Fruit fly (Drosophila melanogaster) whole organism, embryonic: Measurements from ENCODE around the gene SCCRO.

Experiments
- CG12104 ChIP-seq: fragments of 200-800 bp; sonication (Bioruptor generic); optimal IDR thresholded peaks from 3 replicates; lab custom pipeline; 2016; ENCODE audit warnings: missing biosample characterization, missing genetic modification characterization
- CG12299 ChIP-seq: fragments of 200-800 bp; sonication (Bioruptor generic); optimal IDR thresholded peaks from 2 replicates; lab custom pipeline; 2018; ENCODE audit warnings: missing biosample characterization, mild to moderate bottlenecking, missing genetic modification characterization
- CG15479 ChIP-seq: fragments of 200-800 bp; sonication (Bioruptor generic); optimal IDR thresholded peaks from 3 replicates; lab custom pipeline; 2019; ENCODE audit warnings: missing biosample characterization, mild to moderate bottlenecking, missing genetic modification characterization, moderate library complexity
- CG31224 ChIP-seq: fragments of 200-800 bp; sonication (Bioruptor generic); IDR thresholded peaks from 2 replicates; pipeline ENCODE4 v1.3.6; 2022; ENCODE audit warnings: missing biosample characterization, missing genetic modification characterization
- CG32767 ChIP-seq: fragments of 200-800 bp; sonication (Bioruptor generic); IDR thresholded peaks from 2 replicates; pipeline ENCODE4 v1.3.6; 2022; ENCODE audit warnings: missing biosample characterization, missing genetic modification characterization
- CG34376 ChIP-seq: fragments of 200-800 bp; sonication (Bioruptor generic); optimal IDR thresholded peaks from 2 replicates; lab custom pipeline; 2018; ENCODE audit warnings: missing biosample characterization, mild to moderate bottlenecking, missing genetic modification characterization
- CG4730 ChIP-seq: fragments of 200-800 bp; sonication (Bioruptor generic); IDR thresholded peaks from 2 replicates; pipeline ENCODE4 v1.3.6; 2022; ENCODE audit warnings: missing biosample characterization, missing genetic modification characterization
- CG4820 ChIP-seq: fragments of 200-800 bp; sonication (Bioruptor generic); optimal IDR thresholded peaks from 3 replicates; lab custom pipeline; 2016; ENCODE audit warnings: missing biosample characterization, missing genetic modification characterization
- CG6175 ChIP-seq: fragments of 200-800 bp; sonication (Bioruptor generic); IDR thresholded peaks from 3 replicates; pipeline ENCODE4 v1.3.6; 2022; ENCODE audit warnings: missing biosample characterization, missing genetic modification characterization
- CG7928 ChIP-seq: fragments of 200-800 bp; sonication (Bioruptor generic); optimal IDR thresholded peaks from 2 replicates; lab custom pipeline; 2017; ENCODE audit warnings: missing biosample characterization, mild to moderate bottlenecking, missing genetic modification characterization
- CG7987 ChIP-seq: fragments of 200-800 bp; sonication (Bioruptor generic); optimal IDR thresholded peaks from 2 replicates; lab custom pipeline; 2018; ENCODE audit warnings: missing biosample characterization, mild to moderate bottlenecking, missing genetic modification characterization, moderate library complexity
- CG8388 ChIP-seq: fragments of 200-800 bp; sonication (Bioruptor generic); optimal IDR thresholded peaks from 2 replicates; lab custom pipeline; 2019; ENCODE audit warnings: missing biosample characterization, mild to moderate bottlenecking, missing genetic modification characterization, moderate library complexity
- CG9817 ChIP-seq: fragments of 200-800 bp; sonication (Bioruptor generic); optimal IDR thresholded peaks from 2 replicates; lab custom pipeline; 2018; ENCODE audit warnings: missing biosample characterization, mild to moderate bottlenecking, missing genetic modification characterization, moderate library complexity
- E2f2 ChIP-seq: fragments of 200-800 bp; sonication (Bioruptor generic); IDR thresholded peaks from 2 replicates; pipeline ENCODE4 v1.3.6; 2022; ENCODE audit warnings: missing biosample characterization, missing genetic modification characterization
- ERR ChIP-seq: fragments of 200-800 bp; sonication (Bioruptor generic); optimal IDR thresholded peaks from 2 replicates; lab custom pipeline; 2016; ENCODE audit warnings: missing biosample characterization, missing genetic modification characterization
- Fer1 ChIP-seq: fragments of 200-800 bp; sonication (Bioruptor generic); optimal IDR thresholded peaks from 2 replicates; lab custom pipeline; 2017; ENCODE audit warnings: missing biosample characterization, mild to moderate bottlenecking, missing genetic modification characterization
- HLH4C ChIP-seq: fragments of 200-800 bp; sonication (Bioruptor generic); IDR thresholded peaks from 3 replicates; pipeline ENCODE4 v1.3.6; 2022; ENCODE audit warnings: missing biosample characterization, missing genetic modification characterization; ENCODE audit not compliant: partially characterized antibody
- HmgD ChIP-seq: fragments of 200-800 bp; sonication (Bioruptor generic); optimal IDR thresholded peaks from 3 replicates; lab custom pipeline; 2016; ENCODE audit warnings: missing biosample characterization, missing genetic modification characterization
- Jarid2 ChIP-seq: fragments of 200-800 bp; sonication (Bioruptor generic); optimal IDR thresholded peaks from 3 replicates; lab custom pipeline; 2017; ENCODE audit warnings: mild to moderate bottlenecking, missing biosample characterization, missing genetic modification reagents, missing genetic modification characterization
- Lpt ChIP-seq: fragments of >200 bp; optimal IDR thresholded peaks from 2 replicates; lab custom pipeline; 2018; ENCODE audit warnings: missing biosample characterization, missing genetic modification characterization
- MBD-R2 ChIP-seq: fragments of 200-800 bp; sonication (Bioruptor generic); IDR thresholded peaks from 2 replicates; pipeline ENCODE4 v1.3.6; 2022; ENCODE audit warnings: missing biosample characterization, missing genetic modification characterization
- Mes4 ChIP-seq: fragments of 200-800 bp; sonication (Bioruptor generic); optimal IDR thresholded peaks from 2 replicates; lab custom pipeline; 2016; ENCODE audit warnings: missing biosample characterization, missing genetic modification characterization
- Nf-YB ChIP-seq: fragments of 200-800 bp; sonication (Bioruptor generic); optimal IDR thresholded peaks from 3 replicates; lab custom pipeline; 2019; ENCODE audit warnings: missing biosample characterization, mild to moderate bottlenecking, missing genetic modification characterization, moderate library complexity
- Opbp ChIP-seq: fragments of 200-800 bp; sonication (Bioruptor generic); IDR thresholded peaks from 3 replicates; pipeline ENCODE4 v1.3.6; 2022; ENCODE audit warnings: missing biosample characterization, missing genetic modification characterization; ENCODE audit not compliant: partially characterized antibody
- Ssrp ChIP-seq: fragments of 200-800 bp; sonication (Bioruptor generic); optimal IDR thresholded peaks from 2 replicates; lab custom pipeline; 2018; ENCODE audit warnings: missing biosample characterization, mild to moderate bottlenecking, missing genetic modification characterization, moderate library complexity
- ac ChIP-seq: fragments of 200-800 bp; sonication (Bioruptor generic); optimal IDR thresholded peaks from 3 replicates; lab custom pipeline; 2017; ENCODE audit warnings: missing biosample characterization, mild to moderate bottlenecking, missing genetic modification characterization
- ash1 ChIP-seq: fragments of 200-800 bp; sonication (Bioruptor generic); optimal IDR thresholded peaks from 2 replicates; lab custom pipeline; 2018; ENCODE audit warnings: missing biosample characterization, mild to moderate bottlenecking, missing genetic modification characterization
- cato ChIP-seq: fragments of 200-800 bp; sonication (Bioruptor generic); optimal IDR thresholded peaks from 2 replicates; lab custom pipeline; 2016; ENCODE audit warnings: missing biosample characterization, missing genetic modification characterization, borderline replicate concordance
- caup ChIP-seq: fragments of 200-800 bp; sonication (Bioruptor generic); optimal IDR thresholded peaks from 3 replicates; lab custom pipeline; 2017; ENCODE audit warnings: missing biosample characterization, mild to moderate bottlenecking, missing genetic modification characterization, moderate library complexity; ENCODE audit not compliant: severe bottlenecking
- chinmo ChIP-seq: fragments of 200-800 bp; sonication (Bioruptor generic); IDR thresholded peaks from 4 replicates; pipeline ENCODE4 v1.3.6; 2022; ENCODE audit warnings: missing biosample characterization, missing genetic modification characterization; ENCODE audit not compliant: partially characterized antibody
- emc ChIP-seq: fragments of 200-800 bp; sonication (Bioruptor generic); optimal IDR thresholded peaks from 2 replicates; lab custom pipeline; 2016; ENCODE audit warnings: missing biosample characterization, missing genetic modification characterization
- eve ChIP-seq, 2 experiments: fragments of >200 bp; optimal IDR thresholded peaks; 2 replicates each; lab custom pipeline; 2017; ENCODE audit warnings: missing biosample characterization in 2 of 2, missing genetic modification characterization in 2 of 2
- fd64A ChIP-seq: fragments of 200-800 bp; sonication (Bioruptor generic); optimal IDR thresholded peaks from 3 replicates; lab custom pipeline; 2018; ENCODE audit warnings: missing biosample characterization, mild to moderate bottlenecking, missing genetic modification characterization
- gro ChIP-seq: fragments of 200-800 bp; sonication (Bioruptor generic); optimal IDR thresholded peaks from 2 replicates; lab custom pipeline; 2016; ENCODE audit warnings: missing biosample characterization, missing genetic modification characterization
- ham ChIP-seq: fragments of 200-800 bp; sonication (Bioruptor generic); IDR thresholded peaks from 2 replicates; pipeline ENCODE4 v1.3.6; 2022; ENCODE audit warnings: missing biosample characterization, missing genetic modification characterization
- inv ChIP-seq: fragments of 200-800 bp; sonication (Bioruptor generic); IDR thresholded peaks from 2 replicates; pipeline ENCODE4 v1.3.6; 2022; ENCODE audit warnings: missing biosample characterization, missing genetic modification characterization; ENCODE audit not compliant: partially characterized antibody
- jumu ChIP-seq: fragments of 200-800 bp; sonication (Bioruptor generic); optimal IDR thresholded peaks from 3 replicates; lab custom pipeline; 2016; ENCODE audit warnings: missing biosample characterization, missing genetic modification characterization
- mld ChIP-seq: fragments of 200-800 bp; sonication (Bioruptor generic); IDR thresholded peaks from 3 replicates; pipeline ENCODE4 v1.3.6; 2022; ENCODE audit warnings: missing biosample characterization, missing genetic modification characterization; ENCODE audit not compliant: partially characterized antibody
- onecut ChIP-seq: fragments of 200-800 bp; sonication (Bioruptor generic); IDR thresholded peaks from 2 replicates; pipeline ENCODE4 v1.3.6; 2022; ENCODE audit warnings: missing biosample characterization, missing genetic modification characterization
- peb ChIP-seq: fragments of 200-800 bp; sonication (Bioruptor generic); IDR thresholded peaks from 2 replicates; pipeline ENCODE4 v1.3.6; 2022; ENCODE audit warnings: missing biosample characterization, missing genetic modification characterization
- repo ChIP-seq: fragments of 200-800 bp; sonication (Bioruptor generic); optimal IDR thresholded peaks from 2 replicates; lab custom pipeline; 2016; ENCODE audit warnings: missing biosample characterization, missing genetic modification characterization
- schlank ChIP-seq: fragments of 200-800 bp; sonication (Bioruptor generic); optimal IDR thresholded peaks from 2 replicates; lab custom pipeline; 2018; ENCODE audit warnings: missing biosample characterization, mild to moderate bottlenecking, missing genetic modification characterization
- seq ChIP-seq: fragments of 200-800 bp; sonication (Bioruptor generic); IDR thresholded peaks from 2 replicates; pipeline ENCODE4 v1.3.6; 2022; ENCODE audit warnings: missing biosample characterization, missing genetic modification characterization
- slou ChIP-seq: fragments of 200-800 bp; sonication (Bioruptor generic); optimal IDR thresholded peaks from 3 replicates; lab custom pipeline; 2016; ENCODE audit warnings: missing biosample characterization, missing genetic modification characterization
- ssp ChIP-seq: fragments of 200-800 bp; sonication (Bioruptor generic); IDR thresholded peaks from 2 replicates; pipeline ENCODE4 v1.3.6; 2022; ENCODE audit warnings: missing biosample characterization, missing genetic modification characterization
- tin ChIP-seq: fragments of 200-800 bp; sonication (Bioruptor generic); optimal IDR thresholded peaks from 3 replicates; lab custom pipeline; 2016; ENCODE audit warnings: missing biosample characterization, missing genetic modification characterization
- unpg ChIP-seq: fragments of 200-800 bp; sonication (Bioruptor generic); optimal IDR thresholded peaks from 3 replicates; lab custom pipeline; 2018; ENCODE audit warnings: missing biosample characterization, mild to moderate bottlenecking, missing genetic modification characterization, moderate library complexity
- wor ChIP-seq: fragments of 200-800 bp; sonication (Bioruptor generic); IDR thresholded peaks from 2 replicates; pipeline ENCODE4 v1.3.6; 2022; ENCODE audit warnings: missing biosample characterization, missing genetic modification characterization
- zen2 ChIP-seq: fragments of 200-800 bp; sonication (Bioruptor generic); IDR thresholded peaks from 3 replicates; pipeline ENCODE4 v1.3.6; 2022; ENCODE audit warnings: missing biosample characterization, missing genetic modification characterization; ENCODE audit not compliant: partially characterized antibody

SCCRO gene

DNA sequence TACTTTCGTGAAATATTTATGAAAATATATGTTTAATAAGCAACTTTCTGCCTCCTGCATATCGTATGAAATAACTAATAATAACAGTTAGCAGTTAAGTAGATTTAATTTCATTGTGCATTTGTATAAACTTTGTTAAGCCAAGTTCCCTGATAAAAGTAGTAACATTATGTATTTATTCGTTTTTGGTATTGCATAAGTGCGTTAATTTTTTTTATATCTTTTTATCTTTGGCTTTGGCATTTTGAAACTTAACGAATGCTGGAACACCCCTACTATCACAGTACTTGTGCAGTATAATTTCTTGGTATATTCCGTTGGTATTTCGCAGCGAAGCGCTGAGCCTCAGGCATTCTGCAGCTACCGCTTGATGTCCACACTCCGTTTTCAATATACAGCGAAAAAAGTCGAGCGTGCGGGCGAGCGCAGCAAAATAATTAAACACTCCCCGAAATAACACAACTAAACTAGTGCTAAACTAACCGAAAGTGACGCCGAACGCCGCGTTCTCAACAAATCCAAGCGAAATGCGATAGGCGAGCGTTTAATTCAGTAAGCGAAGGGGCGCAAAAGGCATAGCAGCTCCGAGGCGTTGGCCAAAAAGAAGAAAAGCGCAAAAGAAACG is 25.4 kb downstream of the SCCRO start, which contains the start of gene RhoGAP71E (continued):
- TF ChIP-seq gro (GFP tag; lab: Kevin White, UChicago) = peak; percentile 22
- TF ChIP-seq fd64A (GFP tag; lab: Kevin White, UChicago) = peak; percentile 10
- no peak for TF ChIP-seq wor (GFP tag; lab: Robert Waterston, UW)
- TF ChIP-seq MBD-R2 (GFP tag; lab: Robert Waterston, UW) = peak; percentile 44; the same call in 1 of the 2 replicates
- TF ChIP-seq CG4820 = no peak
- no peak for TF ChIP-seq CG15479 (GFP tag; lab: Kevin White, UChicago)
- peak; percentile 63 for TF ChIP-seq Fer1 (GFP tag; lab: Kevin White, UChicago)
- TF ChIP-seq E2f2 (GFP tag; lab: Robert Waterston, UW) = peak; percentile 27
- TF ChIP-seq CG8388 = no peak
- TF ChIP-seq peb (GFP tag; lab: Robert Waterston, UW) = no peak
- peak; percentile 21 for TF ChIP-seq Nf-YB (GFP tag; lab: Kevin White, UChicago)
- no peak for TF ChIP-seq ssp
- no peak for TF ChIP-seq seq (GFP tag; lab: Robert Waterston, UW)
- TF ChIP-seq repo = peak; percentile 28
- peak; percentile 66; the same call in 2 of the 3 replicates for TF ChIP-seq Opbp (GFP tag; lab: Robert Waterston, UW)
- peak; percentile 74 for TF ChIP-seq CG7987 (GFP tag; lab: Kevin White, UChicago)
- no peak; the same call in 2 of the 3 replicates for TF ChIP-seq HLH4C (GFP tag; lab: Robert Waterston, UW)
- TF ChIP-seq CG6175 = no peak
- peak; percentile 35; the same call in 1 of the 2 replicates for TF ChIP-seq CG31224 (GFP tag; lab: Robert Waterston, UW)
- TF ChIP-seq ash1 (GFP tag; lab: Kevin White, UChicago) = peak; percentile 28
- TF ChIP-seq CG34376 = peak; percentile 34
- peak; percentile 29; the same call in 1 of the 2 replicates for TF ChIP-seq CG4730 (GFP tag; lab: Robert Waterston, UW)
- no peak for TF ChIP-seq CG7928
- no peak for TF ChIP-seq eve (GFP tag; optimal IDR thresholded peaks at IDR 0.05; lab: Kevin White, UChicago)
- TF ChIP-seq ERR (GFP tag; lab: Kevin White, UChicago) = peak; percentile 9
- TF ChIP-seq emc = no peak
- no peak for TF ChIP-seq inv
- no peak for TF ChIP-seq ham (GFP tag; lab: Robert Waterston, UW)
- no peak for TF ChIP-seq zen2 (GFP tag; lab: Robert Waterston, UW)
- no peak for TF ChIP-seq ac
- no peak for TF ChIP-seq mld
- peak; percentile 34 for TF ChIP-seq CG12299
- no peak for TF ChIP-seq schlank
- TF ChIP-seq HmgD (GFP tag; lab: Kevin White, UChicago) = peak; percentile 56
- no peak for TF ChIP-seq Ssrp (tag; lab: Kevin White, UChicago)
- peak; percentile 64; the same call in 2 of the 4 replicates for TF ChIP-seq chinmo
- peak; percentile 46 for TF ChIP-seq onecut (GFP tag; lab: Robert Waterston, UW)
- no peak for TF ChIP-seq Lpt (GFP tag; lab: Kevin White, UChicago)
- TF ChIP-seq tin (GFP tag; lab: Kevin White, UChicago) = peak; percentile 30
- peak; percentile 91 for TF ChIP-seq Jarid2 (GFP tag; lab: Kevin White, UChicago)
- peak; percentile 70 for TF ChIP-seq caup (GFP tag; lab: Kevin White, UChicago)
- TF ChIP-seq slou = no peak
- peak; percentile 19; the same call in 1 of the 2 replicates for TF ChIP-seq CG32767 (GFP tag; lab: Robert Waterston, UW)
- peak; percentile 32 for TF ChIP-seq CG9817
- no peak for TF ChIP-seq cato (GFP tag; lab: Kevin White, UChicago)
- peak; percentile 15 for TF ChIP-seq Mes4 (GFP tag; lab: Kevin White, UChicago)
- no peak for TF ChIP-seq jumu (GFP tag; lab: Kevin White, UChicago)
- peak; percentile 15 for TF ChIP-seq CG12104 (GFP tag; lab: Kevin White, UChicago)
- TF ChIP-seq unpg (GFP tag; lab: Kevin White, UChicago) = peak; percentile 29
